Worm (Caenorhabditis elegans) whole organism, L4 larva: ENCODE data around the gene C45H4.18.

Source experiments
- aly-2 ChIP-seq: sonication (generic microtip); optimal IDR thresholded peaks from 2 replicates; lab custom pipeline; 2018; ENCODE audit warnings: missing biosample characterization, missing genetic modification characterization
- jun-1 ChIP-seq: fragments of 150-350 bp; optimal IDR thresholded peaks from 2 replicates; lab custom pipeline; 2014; ENCODE audit warnings: missing biosample characterization, missing genetic modification reagents, missing genetic modification characterization
- lin-13 ChIP-seq: fragments of 150-350 bp; optimal IDR thresholded peaks from 2 replicates; lab custom pipeline; 2014; ENCODE audit warnings: missing biosample characterization, missing genetic modification reagents, missing genetic modification characterization
- lin-29 ChIP-seq: fragments of 200-800 bp; sonication (Bioruptor generic); IDR thresholded peaks from 2 replicates; pipeline ENCODE4 v1.3.6; 2022; ENCODE audit warnings: missing genetic modification reagents, missing genetic modification characterization, missing compliant biosample characterization
- mdl-1 ChIP-seq, 2 experiments: fragments of 150-350 bp in 1 of 2; sonication (generic microtip) in 1 of 2; optimal IDR thresholded peaks; 2 replicates each; lab custom pipeline; 2014 to 2017; ENCODE audit warnings: missing biosample characterization in 2 of 2, missing genetic modification characterization in 2 of 2
- nhr-237 ChIP-seq: sonication (generic microtip); optimal IDR thresholded peaks from 2 replicates; lab custom pipeline; 2017; ENCODE audit warnings: missing biosample characterization, missing genetic modification characterization
- nhr-28 ChIP-seq: fragments of 150-350 bp; optimal IDR thresholded peaks from 2 replicates; lab custom pipeline; 2014; ENCODE audit warnings: missing biosample characterization, missing genetic modification characterization
- nhr-76 ChIP-seq: fragments of 150-350 bp; optimal IDR thresholded peaks from 2 replicates; lab custom pipeline; 2014; ENCODE audit warnings: missing biosample characterization, missing genetic modification characterization
- unc-62 ChIP-seq, 3 experiments: fragments of 150-350 bp in 1 of 3; sonication (generic microtip); optimal IDR thresholded peaks in 2 of 3; peaks in 1 of 3; 1 replicate in 1 of 3; 2 replicates in 2 of 3; lab custom pipeline; 2014 to 2017; ENCODE audit warnings: missing biosample characterization in 3 of 3, missing genetic modification characterization in 3 of 3, missing genetic modification reagents in 3 of 3, missing genotype in 1 of 3
- zip-2 ChIP-seq: fragments of 150-350 bp; optimal IDR thresholded peaks from 2 replicates; lab custom pipeline; 2014; ENCODE audit warnings: missing biosample characterization, missing genetic modification characterization
- ztf-11 ChIP-seq: fragments of 150-350 bp; optimal IDR thresholded peaks from 2 replicates; lab custom pipeline; 2014; ENCODE audit warnings: missing biosample characterization, missing genetic modification characterization

DNA sequence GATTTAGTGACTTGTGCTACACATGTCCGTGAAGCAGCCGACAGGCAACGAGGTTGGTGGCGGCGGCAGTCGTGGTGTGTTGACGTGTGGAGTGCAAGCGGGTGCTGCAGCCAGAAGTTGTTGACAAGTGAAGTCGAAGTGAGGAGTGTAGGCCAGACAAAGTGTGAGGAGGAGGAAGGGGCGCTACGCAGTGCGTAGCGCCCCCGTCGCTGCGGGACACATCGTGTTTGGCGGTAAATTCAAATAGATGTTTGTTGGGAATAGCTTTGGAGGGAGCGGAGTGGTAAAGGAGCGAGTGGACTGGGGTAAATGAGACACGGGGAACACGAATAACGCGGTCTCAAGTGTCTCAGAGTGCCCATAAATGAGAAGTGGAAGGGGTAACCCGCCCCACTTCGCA is 10.1 kb downstream of the C45H4.18 start:
- TF ChIP-seq jun-1 = no peak
- no peak for TF ChIP-seq unc-62 (GFP tag; optimal IDR thresholded peaks at IDR 0.05 in 1 of 2; lab: Kevin White, UChicago)
- no peak for TF ChIP-seq unc-62 (tag; optimal IDR thresholded peaks at IDR 0.05; lab: Kevin White, UChicago)
- TF ChIP-seq zip-2 (tag; lab: Kevin White, UChicago) = no peak
- no peak for TF ChIP-seq nhr-237
- TF ChIP-seq nhr-28 (tag; lab: Kevin White, UChicago) = no peak
- no peak for TF ChIP-seq ztf-11 (tag; lab: Kevin White, UChicago)
- no peak for TF ChIP-seq aly-2 (tag; lab: Kevin White, UChicago)
- TF ChIP-seq nhr-76 = no peak
- TF ChIP-seq lin-29 (GFP tag; lab: Robert Waterston, UW) = no peak
- TF ChIP-seq lin-13 = no peak
- no peak for TF ChIP-seq mdl-1 (tag; optimal IDR thresholded peaks at IDR 0.05; lab: Kevin White, UChicago)
